Worm (Caenorhabditis elegans) whole organism, late embryonic: ENCODE data around the gene srn-1.

Source experiments
- hlh-30 ChIP-seq: sonication (generic microtip); optimal IDR thresholded peaks from 2 replicates; lab custom pipeline; 2017; ENCODE audit warnings: antibody characterized with exemption, missing genetic modification characterization, missing compliant biosample characterization; ENCODE audit not compliant: insufficient read depth
- lim-6 ChIP-seq: sonication (generic microtip); optimal IDR thresholded peaks from 2 replicates; lab custom pipeline; 2016; ENCODE audit warnings: missing genetic modification characterization, missing compliant biosample characterization

ce11 chrV:6249135-6249534 lies 37.1 kb downstream of the srn-1 start:
- no peak for TF ChIP-seq lim-6 (tag; lab: Kevin White, UChicago)
- no peak for TF ChIP-seq hlh-30 (tag; lab: Kevin White, UChicago)
